Worm (Caenorhabditis elegans): ENCODE data around the gene ttb-1.

Gene ttb-1

DNA sequence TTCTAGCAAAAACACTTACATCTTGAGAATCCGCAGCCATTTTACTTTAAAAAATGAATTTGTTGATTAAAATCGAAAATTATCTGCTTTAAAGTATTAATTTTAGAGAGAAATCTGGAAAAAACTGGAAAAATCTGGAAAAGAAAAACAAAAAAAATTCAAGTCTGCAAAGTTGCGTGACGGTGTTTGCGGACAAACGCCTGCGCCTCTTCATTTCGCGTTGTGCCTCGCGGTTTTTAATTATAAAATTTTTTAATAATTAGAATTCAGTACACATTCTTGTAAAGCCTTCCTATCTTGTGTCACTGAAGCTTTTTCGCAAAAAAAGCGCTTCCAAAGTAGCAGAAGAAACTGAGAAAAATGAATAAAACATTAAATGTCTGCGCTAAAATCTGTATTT lies 30.0 kb upstream of the ttb-1 start, which contains the start of gene W03F9.1 (continued):
- peak; percentile 57 for TF ChIP-seq nhr-19 (GFP tag; conservative IDR thresholded peaks at IDR 0.05)
- TF ChIP-seq swsn-7 (tag; optimal IDR thresholded peaks at IDR 0.05): peak; percentile 72
- peak; percentile 82 for TF ChIP-seq nhr-71 (tag; optimal IDR thresholded peaks at IDR 0.05)
- TF ChIP-seq lin-13 (GFP tag; optimal IDR thresholded peaks at IDR 0.05): peak; percentile 16
- TF ChIP-seq C34B4.2 (tag; optimal IDR thresholded peaks at IDR 0.05): no peak
- TF ChIP-seq sup-37 (GFP tag; optimal IDR thresholded peaks at IDR 0.05): no peak
- TF ChIP-seq lin-35 (GFP tag; optimal IDR thresholded peaks at IDR 0.05): peak; percentile 41 to 57
- peak; percentile 21 for TF ChIP-seq nhr-11 (tag; optimal IDR thresholded peaks at IDR 0.05)
- peak; percentile 71 for TF ChIP-seq unc-86 (tag; optimal IDR thresholded peaks at IDR 0.05)
- peak; percentile 11 for TF ChIP-seq zip-4 (GFP tag; optimal IDR thresholded peaks at IDR 0.05)
- TF ChIP-seq hpl-2 (GFP tag; optimal IDR thresholded peaks at IDR 0.05): no peak
- TF ChIP-seq elt-2 (tag; optimal IDR thresholded peaks at IDR 0.05): peak; percentile 26

ce11 chrV:127882-128281 lies 28.7 kb upstream of the ttb-1 start, which contains the start of the genes W03F9.2 and sftb-2:
TSS of gene W03F9.2 (minus strand) at chrV:128034.
TSS of gene sftb-2 (plus strand) at chrV:128237.
- TF ChIP-seq tbx-2 (tag; optimal IDR thresholded peaks at IDR 0.05) (peak; percentile 34), nhr-85 (tag) (no peak), rnt-1 (tag; optimal IDR thresholded peaks at IDR 0.05) (peak; percentile 36), jun-1 (tag; optimal IDR thresholded peaks at IDR 0.05) (no peak), ceh-82 (tag; optimal IDR thresholded peaks at IDR 0.05) (peak in 2 of 3 experiments; percentile 9 to 34), swsn-7 (tag; optimal IDR thresholded peaks at IDR 0.05) (peak; percentile 51), hlh-17 (GFP tag; optimal IDR thresholded peaks at IDR 0.05; ENCODE audit: borderline replicate concordance) (no peak), ztf-11 (tag; optimal IDR thresholded peaks at IDR 0.05) (peak in 1 of 2 experiments; percentile 28), zag-1 (tag; optimal IDR thresholded peaks at IDR 0.05) (no peak), skn-1 (tag; optimal IDR thresholded peaks at IDR 0.05) (peak; percentile 43), fkh-10 (GFP tag; optimal IDR thresholded peaks at IDR 0.05) (no peak), unc-30 (tag; optimal IDR thresholded peaks at IDR 0.05) (no peak), pax-3 (tag; optimal IDR thresholded peaks at IDR 0.05) (no peak), lin-39 (tag; optimal IDR thresholded peaks at IDR 0.05) (peak; percentile 30), F16B12.6 (tag; optimal IDR thresholded peaks at IDR 0.05) (peak; percentile 91), dsc-1 (tag; optimal IDR thresholded peaks at IDR 0.05) (peak; percentile 1), nhr-20 (tag; optimal IDR thresholded peaks at IDR 0.05) (peak; percentile 25), nhr-71 (tag; optimal IDR thresholded peaks at IDR 0.05) (peak; percentile 56), lin-15B (tag; optimal IDR thresholded peaks at IDR 0.05) (peak; percentile 14), dpl-1 (GFP tag; optimal IDR thresholded peaks at IDR 0.05) (peak; percentile 54 to 62 (median 56)), efl-1 (optimal IDR thresholded peaks at IDR 0.05) (peak; percentile 40 to 61), efl-1 (GFP tag; optimal IDR thresholded peaks at IDR 0.05 in 1 of 2) (peak; percentile 71 to 94), blmp-1 (tag; optimal IDR thresholded peaks at IDR 0.05) (no peak), mdl-1 (tag; optimal IDR thresholded peaks at IDR 0.05) (peak in 1 of 2 experiments; percentile 4), nhr-77 (tag; optimal IDR thresholded peaks at IDR 0.05) (peak; percentile 17), lsy-2 (tag; optimal IDR thresholded peaks at IDR 0.05) (peak; percentile 59 to 66), snu-23 (GFP tag; optimal IDR thresholded peaks at IDR 0.05) (peak; percentile 54), xbp-1 (tag; optimal IDR thresholded peaks at IDR 0.05) (peak; percentile 36), nhr-47 (tag; optimal IDR thresholded peaks at IDR 0.05) (peak; percentile 59), lin-35 (GFP tag; optimal IDR thresholded peaks at IDR 0.05) (peak; percentile 59 to 63), snpc-4 (tag; optimal IDR thresholded peaks at IDR 0.05) (peak; percentile 7)

ce11 chrV:130186-130585 lies 26.4 kb upstream of the ttb-1 start:
- TF ChIP-seq ceh-90 (tag; optimal IDR thresholded peaks at IDR 0.05) (no peak), unc-98 (GFP tag; IDR thresholded peaks at IDR 0.05) (no peak), nhr-84 (tag; optimal IDR thresholded peaks at IDR 0.05) (no peak), efl-1 (optimal IDR thresholded peaks at IDR 0.05) (no peak), efl-1 (GFP tag; optimal IDR thresholded peaks at IDR 0.05 in 1 of 2) (peak in 1 of 2 experiments; percentile 12)

Measured in whole organism, L1 larva.